Worm (Caenorhabditis elegans) whole organism, mixed stage, embryonic: ENCODE data around the gene ctps-1.

Experiments used
- M03D4.4 ChIP-seq: sonication (generic microtip); optimal IDR thresholded peaks from 2 replicates; lab custom pipeline; 2017; ENCODE audit warnings: mild to moderate bottlenecking, missing genetic modification characterization, missing compliant biosample characterization
- blmp-1 ChIP-seq: fragments of 150-350 bp; optimal IDR thresholded peaks from 2 replicates; lab custom pipeline; 2014; ENCODE audit warnings: missing biosample characterization, missing genetic modification characterization
- ceh-43 ChIP-seq: fragments of 200-800 bp; sonication (Bioruptor generic); optimal IDR thresholded peaks from 2 replicates; lab custom pipeline; 2018; ENCODE audit warnings: mild to moderate bottlenecking, missing genetic modification characterization, moderate library complexity, missing compliant biosample characterization
- ceh-83 ChIP-seq: fragments of 200-800 bp; sonication (Bioruptor generic); optimal IDR thresholded peaks from 2 replicates; lab custom pipeline; 2018; ENCODE audit warnings: mild to moderate bottlenecking, missing genetic modification characterization, missing compliant biosample characterization
- cnd-1 ChIP-seq: fragments of 200-800 bp; sonication (Bioruptor generic); optimal IDR thresholded peaks from 2 replicates; lab custom pipeline; 2018; ENCODE audit warnings: mild to moderate bottlenecking, missing genetic modification characterization, missing compliant biosample characterization
- drap-1 ChIP-seq: fragments of 200-800 bp; sonication (Bioruptor generic); optimal IDR thresholded peaks from 3 replicates; lab custom pipeline; 2018; ENCODE audit warnings: mild to moderate bottlenecking, missing genetic modification characterization, missing compliant biosample characterization
- elt-1 ChIP-seq: sonication (generic microtip); optimal IDR thresholded peaks from 2 replicates; lab custom pipeline; 2017; ENCODE audit warnings: missing genetic modification characterization, mild to moderate bottlenecking, missing compliant biosample characterization, antibody characterized with exemption, moderate library complexity, borderline replicate concordance; ENCODE audit not compliant: insufficient read depth
- elt-3 ChIP-seq: fragments of 150-350 bp; optimal IDR thresholded peaks from 2 replicates; lab custom pipeline; 2014; ENCODE audit warnings: missing biosample characterization, missing genetic modification characterization
- flh-1 ChIP-seq: fragments of 200-800 bp; sonication (Bioruptor generic); optimal IDR thresholded peaks from 2 replicates; lab custom pipeline; 2018; ENCODE audit warnings: mild to moderate bottlenecking, missing genetic modification characterization, moderate library complexity, missing compliant biosample characterization
- ham-2 ChIP-seq: fragments of 200-800 bp; sonication (Bioruptor generic); optimal IDR thresholded peaks from 2 replicates; lab custom pipeline; 2018; ENCODE audit warnings: mild to moderate bottlenecking, missing genetic modification characterization, missing compliant biosample characterization
- lin-13 ChIP-seq: fragments of 150-350 bp; optimal IDR thresholded peaks from 2 replicates; lab custom pipeline; 2014; ENCODE audit warnings: missing biosample characterization, missing genetic modification characterization
- lin-32 ChIP-seq: fragments of 200-800 bp; sonication (Bioruptor generic); optimal IDR thresholded peaks from 2 replicates; lab custom pipeline; 2018; ENCODE audit warnings: mild to moderate bottlenecking, missing genetic modification characterization, missing compliant biosample characterization
- lsy-2 ChIP-seq: fragments of 150-350 bp; optimal IDR thresholded peaks from 2 replicates; lab custom pipeline; 2014; ENCODE audit warnings: missing biosample characterization, missing genetic modification characterization
- mep-1 ChIP-seq: fragments of 150-350 bp; optimal IDR thresholded peaks from 2 replicates; lab custom pipeline; 2017; ENCODE audit warnings: missing biosample characterization, missing genetic modification reagents, missing genetic modification characterization, inconsistent platforms
- nhr-12 ChIP-seq: fragments of 150-350 bp; optimal IDR thresholded peaks from 2 replicates; lab custom pipeline; 2014; ENCODE audit warnings: missing biosample characterization, missing genetic modification characterization
- nhr-2 ChIP-seq: fragments of 150-350 bp; optimal IDR thresholded peaks from 2 replicates; lab custom pipeline; 2014; ENCODE audit warnings: missing biosample characterization, missing genetic modification characterization
- nhr-237 ChIP-seq: fragments of 150-350 bp; optimal IDR thresholded peaks from 2 replicates; lab custom pipeline; 2014; ENCODE audit warnings: missing biosample characterization, missing genetic modification characterization
- nhr-28 ChIP-seq: fragments of 150-350 bp; optimal IDR thresholded peaks from 2 replicates; lab custom pipeline; 2014; ENCODE audit warnings: missing biosample characterization, missing genetic modification characterization
- nhr-76 ChIP-seq: sonication (generic microtip); optimal IDR thresholded peaks from 2 replicates; lab custom pipeline; 2017; ENCODE audit warnings: missing biosample characterization, missing genetic modification characterization
- pha-4 ChIP-seq: fragments of 150-350 bp; optimal IDR thresholded peaks from 2 replicates; lab custom pipeline; 2018; ENCODE audit warnings: missing biosample characterization, missing genetic modification reagents, missing genetic modification characterization
- sem-2 ChIP-seq: fragments of 200-800 bp; sonication (Bioruptor generic); optimal IDR thresholded peaks from 2 replicates; lab custom pipeline; 2018; ENCODE audit warnings: mild to moderate bottlenecking, missing genetic modification characterization, missing compliant biosample characterization
- snpc-4 ChIP-seq: fragments of 150-350 bp; optimal IDR thresholded peaks from 2 replicates; lab custom pipeline; 2014; ENCODE audit warnings: missing biosample characterization, missing genetic modification characterization
- sptf-1 ChIP-seq: sonication (generic microtip); optimal IDR thresholded peaks from 2 replicates; lab custom pipeline; 2017; ENCODE audit warnings: mild to moderate bottlenecking, missing genetic modification characterization, moderate library complexity, missing compliant biosample characterization
- tbx-8 ChIP-seq: fragments of 200-800 bp; sonication (Bioruptor generic); optimal IDR thresholded peaks from 2 replicates; lab custom pipeline; 2018; ENCODE audit warnings: mild to moderate bottlenecking, missing genetic modification characterization, moderate library complexity, missing compliant biosample characterization
- unc-120 ChIP-seq: sonication (generic microtip); optimal IDR thresholded peaks from 2 replicates; lab custom pipeline; 2017; ENCODE audit warnings: missing genetic modification characterization, missing compliant biosample characterization; ENCODE audit not compliant: poor library complexity, severe bottlenecking
- unc-62 ChIP-seq: fragments of 150-350 bp; optimal IDR thresholded peaks from 2 replicates; lab custom pipeline; 2014; ENCODE audit warnings: missing biosample characterization, missing genetic modification reagents, missing genetic modification characterization
- zip-8 ChIP-seq: fragments of 150-350 bp; optimal IDR thresholded peaks from 2 replicates; lab custom pipeline; 2014; ENCODE audit warnings: missing biosample characterization, missing genetic modification characterization
- ztf-11 ChIP-seq: fragments of 150-350 bp; optimal IDR thresholded peaks from 2 replicates; lab custom pipeline; 2014; ENCODE audit warnings: missing biosample characterization, missing genetic modification characterization

ctps-1 gene

ce11 chrV:16759937-16760336, 34.7 kb upstream of the ctps-1 start:
- TF ChIP-seq ham-2 (GFP tag; lab: Kevin White, UChicago): no peak
- TF ChIP-seq lin-13 (tag; lab: Kevin White, UChicago): no peak
- TF ChIP-seq sptf-1 (tag; lab: Kevin White, UChicago): no peak
- no peak for TF ChIP-seq nhr-2
- no peak for TF ChIP-seq lsy-2 (tag; lab: Kevin White, UChicago)
- no peak for TF ChIP-seq blmp-1
- TF ChIP-seq unc-120 (tag; lab: Kevin White, UChicago): no peak
- no peak for TF ChIP-seq elt-3
- TF ChIP-seq ceh-83 (GFP tag; lab: Kevin White, UChicago): no peak
- no peak for TF ChIP-seq zip-8 (tag; lab: Kevin White, UChicago)
- TF ChIP-seq tbx-8 (GFP tag; lab: Kevin White, UChicago): no peak
- no peak for TF ChIP-seq ztf-11 (tag; lab: Kevin White, UChicago)
- TF ChIP-seq drap-1 (GFP tag; lab: Kevin White, UChicago): no peak
- TF ChIP-seq lin-32 (GFP tag; lab: Kevin White, UChicago): no peak
- TF ChIP-seq, all 35 proteins: peak for 0

ce11 chrV:16774428-16774827, 20.2 kb upstream of the ctps-1 start:
- TF ChIP-seq lin-32 (GFP tag; lab: Kevin White, UChicago) (no peak), drap-1 (GFP tag; lab: Kevin White, UChicago) (peak; percentile 39)

DNA sequence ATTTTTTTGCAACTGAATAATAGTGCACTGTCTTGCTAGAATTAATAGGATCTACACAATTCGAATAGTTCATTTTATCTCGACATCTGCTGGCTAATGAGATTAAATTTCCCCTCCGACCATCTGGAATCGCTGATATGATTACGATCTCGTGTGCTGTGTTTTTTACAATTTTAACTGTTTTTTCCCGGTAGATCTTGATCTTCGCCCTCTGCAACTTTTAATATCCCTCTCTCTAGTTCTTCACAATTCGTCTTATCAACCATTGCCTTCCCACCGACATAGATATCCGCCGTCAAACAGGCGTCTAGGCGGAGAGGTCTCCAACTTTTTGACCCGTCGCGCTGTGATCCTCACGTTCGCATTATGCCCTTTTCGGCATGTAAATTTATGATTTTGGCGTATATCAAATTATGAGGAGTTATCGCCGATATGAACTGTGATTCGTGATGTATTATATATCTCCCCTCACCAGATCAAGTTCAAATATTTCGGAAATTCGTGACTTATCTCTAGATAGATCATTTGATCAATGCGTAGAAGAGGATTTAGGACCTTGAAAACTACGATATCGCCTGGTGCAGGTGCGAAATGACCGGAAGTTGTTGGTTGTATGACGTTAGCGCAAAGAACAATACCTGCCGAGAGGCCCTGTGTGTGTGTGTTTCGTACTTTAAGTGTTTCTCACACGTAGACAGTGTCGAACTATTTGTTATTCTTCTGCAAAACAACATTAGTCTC, 16.0 kb upstream of the ctps-1 start:
- TF ChIP-seq lsy-2 (tag; lab: Kevin White, UChicago) (no peak), elt-3 (peak; percentile 70), elt-1 (tag; lab: Kevin White, UChicago) (peak; percentile 24)

- no peak for TF ChIP-seq blmp-1
- no peak for TF ChIP-seq sptf-1 (tag; lab: Kevin White, UChicago)
- TF ChIP-seq nhr-76: no peak
- TF ChIP-seq flh-1 (GFP tag; lab: Kevin White, UChicago): no peak
- no peak for TF ChIP-seq mep-1 (tag; lab: Kevin White, UChicago)
- TF ChIP-seq snpc-4: no peak
- no peak for TF ChIP-seq pha-4 (tag; lab: Kevin White, UChicago)
- no peak for TF ChIP-seq cnd-1 (tag; lab: Kevin White, UChicago)
- no peak for TF ChIP-seq nhr-237 (tag; lab: Kevin White, UChicago)
- no peak for TF ChIP-seq drap-1 (GFP tag; lab: Kevin White, UChicago)
- no peak for TF ChIP-seq ceh-43 (GFP tag; lab: Kevin White, UChicago)
- no peak for TF ChIP-seq lin-32 (GFP tag; lab: Kevin White, UChicago)
These were observed 15.4 kb upstream of the ctps-1 start for ce11 chrV:16779281-16779597.

ce11 chrV:16779971-16780370, 14.7 kb upstream of the ctps-1 start:
- TF ChIP-seq ceh-43 (GFP tag; lab: Kevin White, UChicago): no peak
- TF ChIP-seq drap-1 (GFP tag; lab: Kevin White, UChicago): no peak
- no peak for TF ChIP-seq sptf-1 (tag; lab: Kevin White, UChicago)
- no peak for TF ChIP-seq nhr-12 (tag; lab: Kevin White, UChicago)
- TF ChIP-seq unc-62 (GFP tag; lab: Kevin White, UChicago): no peak
- TF ChIP-seq nhr-76: no peak
- TF ChIP-seq blmp-1: no peak
- TF ChIP-seq lin-32 (GFP tag; lab: Kevin White, UChicago): no peak
- TF ChIP-seq tbx-8 (GFP tag; lab: Kevin White, UChicago): no peak
- no peak for TF ChIP-seq nhr-237 (tag; lab: Kevin White, UChicago)
- TF ChIP-seq elt-3: no peak
- TF ChIP-seq mep-1 (tag; lab: Kevin White, UChicago): no peak
- TF ChIP-seq lsy-2 (tag; lab: Kevin White, UChicago): no peak
- no peak for TF ChIP-seq lin-13 (tag; lab: Kevin White, UChicago)
- no peak for TF ChIP-seq M03D4.4 (tag; lab: Kevin White, UChicago)
- TF ChIP-seq, all 35 proteins: peak for 0

DNA sequence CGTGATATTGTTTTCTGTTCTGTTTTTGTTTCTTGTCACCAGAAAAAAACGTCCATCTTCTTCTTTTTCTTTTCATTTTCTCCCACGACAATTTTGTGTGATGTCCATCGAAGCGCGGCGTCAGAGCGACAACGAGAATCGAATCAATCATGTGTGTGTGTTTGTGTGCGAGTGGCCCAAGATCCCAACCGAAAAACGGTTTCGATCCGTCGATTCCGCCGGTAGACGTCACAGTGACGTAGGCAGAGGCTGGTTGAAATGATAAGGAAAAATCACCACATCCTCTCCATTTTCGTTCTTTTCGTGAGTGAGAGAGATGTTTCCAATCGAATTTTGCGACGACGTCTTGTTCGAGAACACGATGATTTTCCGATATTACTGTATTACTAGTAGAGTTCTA, 14.1 kb upstream of the ctps-1 start:
- TF ChIP-seq nhr-76 (no peak), ceh-83 (GFP tag; lab: Kevin White, UChicago) (no peak), zip-8 (tag; lab: Kevin White, UChicago) (no peak), nhr-28 (tag; lab: Kevin White, UChicago) (no peak), tbx-8 (GFP tag; lab: Kevin White, UChicago) (no peak), snpc-4 (no peak), flh-1 (GFP tag; lab: Kevin White, UChicago) (no peak), elt-1 (tag; lab: Kevin White, UChicago) (no peak), sem-2 (GFP tag; lab: Kevin White, UChicago) (no peak)
